Worm (Caenorhabditis elegans) whole organism, midembryonic: ENCODE results near the gene cyp-35D1.

Experiments
- T22C8.4 ChIP-seq: fragments of 200-800 bp; sonication (Bioruptor generic); IDR thresholded peaks from 2 replicates; pipeline ENCODE4 v1.3.6; 2022; ENCODE audit warnings: missing genetic modification characterization, missing compliant biosample characterization
- cog-1 ChIP-seq: sonication (generic microtip); optimal IDR thresholded peaks from 2 replicates; lab custom pipeline; 2016; ENCODE audit warnings: missing genetic modification characterization, missing compliant biosample characterization
- flt-1 ChIP-seq: fragments of 200-800 bp; sonication (Bioruptor generic); IDR thresholded peaks from 2 replicates; pipeline ENCODE4 v1.3.6; 2022; ENCODE audit warnings: missing genetic modification characterization, missing compliant biosample characterization
- klf-2 ChIP-seq: fragments of 200-800 bp; sonication (Bioruptor generic); conservative IDR thresholded peaks from 2 replicates; pipeline ENCODE4 v1.3.6; 2022; ENCODE audit warnings: missing genetic modification reagents, missing genetic modification characterization, missing compliant biosample characterization
- med-1 ChIP-seq: sonication (generic microtip); optimal IDR thresholded peaks from 2 replicates; lab custom pipeline; 2017; ENCODE audit warnings: missing genetic modification characterization, mild to moderate bottlenecking, missing compliant biosample characterization, antibody characterized with exemption, missing genetic modification reagents; ENCODE audit not compliant: insufficient read depth
- ref-1 ChIP-seq: fragments of 200-800 bp; sonication (Bioruptor generic); conservative IDR thresholded peaks from 2 replicates; pipeline ENCODE4 v1.3.6; 2022; ENCODE audit warnings: missing genetic modification reagents, missing genetic modification characterization, missing compliant biosample characterization
- tab-1 ChIP-seq: fragments of 200-800 bp; sonication (Bioruptor generic); IDR thresholded peaks from 2 replicates; pipeline ENCODE4 v1.3.6; 2022; ENCODE audit warnings: missing genetic modification characterization, missing compliant biosample characterization
- ztf-23 ChIP-seq: fragments of 200-800 bp; sonication (Bioruptor generic); IDR thresholded peaks from 2 replicates; pipeline ENCODE4 v1.3.6; 2022; ENCODE audit warnings: missing genetic modification reagents, missing genetic modification characterization, missing compliant biosample characterization
- ztf-29 ChIP-seq: fragments of 200-800 bp; sonication (Bioruptor generic); IDR thresholded peaks from 2 replicates; pipeline ENCODE4 v1.3.6; 2022; ENCODE audit warnings: missing genetic modification reagents, missing genetic modification characterization, missing compliant biosample characterization

cyp-35D1 gene

ce11 chrV:16068938-16069337 is at the start of gene cyp-35D1:
Gene cyp-35D1, plus strand, starts transcription at chrV:16069238.
- TF ChIP-seq klf-2 = no peak

ce11 chrV:16020042-16020441 is 49.0 kb upstream of the cyp-35D1 start, which contains the start of gene srx-44:
Gene srx-44, plus strand, starts transcription at chrV:16020342.
- TF ChIP-seq ztf-23 (GFP tag; lab: Robert Waterston, UW) (no peak), cog-1 (tag; lab: Kevin White, UChicago) (no peak), klf-2 (no peak), flt-1 (no peak), med-1 (GFP tag; lab: Kevin White, UChicago) (no peak), ztf-29 (no peak), ref-1 (GFP tag; lab: Robert Waterston, UW) (no peak), tab-1 (GFP tag; lab: Robert Waterston, UW) (no peak), T22C8.4 (GFP tag; lab: Robert Waterston, UW) (no peak)

ce11 chrV:16022600-16022999 is 46.4 kb upstream of the cyp-35D1 start:
- 0 out of 2 replicates have a peak, but pooled peaks have one; percentile 40 for TF ChIP-seq ztf-23 (GFP tag; lab: Robert Waterston, UW)
- peak; percentile 30 for TF ChIP-seq cog-1 (tag; lab: Kevin White, UChicago)
- TF ChIP-seq ref-1 (GFP tag; lab: Robert Waterston, UW) = no peak
- TF ChIP-seq T22C8.4 (GFP tag; lab: Robert Waterston, UW) = no peak; the same call in 1 of the 2 replicates
- TF ChIP-seq flt-1 = peak; percentile 61

- TF ChIP-seq med-1 (GFP tag; lab: Kevin White, UChicago) (no peak), klf-2 (no peak)
These were observed 46.0 kb upstream of the cyp-35D1 start, which contains the start of gene cwc-15 for ce11 chrV:16023051-16023450. Gene cwc-15, plus strand, starts transcription at chrV:16023351.

- TF ChIP-seq ztf-23 (GFP tag; lab: Robert Waterston, UW) (no peak), ref-1 (GFP tag; lab: Robert Waterston, UW) (no peak), med-1 (GFP tag; lab: Kevin White, UChicago) (no peak), flt-1 (no peak), klf-2 (no peak), T22C8.4 (GFP tag; lab: Robert Waterston, UW) (no peak)
These were observed 45.5 kb upstream of the cyp-35D1 start for ce11 chrV:16023559-16023958.

- no peak for TF ChIP-seq T22C8.4 (GFP tag; lab: Robert Waterston, UW)
- TF ChIP-seq flt-1 = no peak
- TF ChIP-seq med-1 (GFP tag; lab: Kevin White, UChicago) = no peak
- no peak for TF ChIP-seq cog-1 (tag; lab: Kevin White, UChicago)
- TF ChIP-seq tab-1 (GFP tag; lab: Robert Waterston, UW) = no peak
- TF ChIP-seq ztf-23 (GFP tag; lab: Robert Waterston, UW) = no peak
- TF ChIP-seq ref-1 (GFP tag; lab: Robert Waterston, UW) = no peak
- TF ChIP-seq klf-2 = no peak
- TF ChIP-seq ztf-29 = no peak
These were observed 44.7 kb upstream of the cyp-35D1 start, which contains the start of gene T10C6.6 for ce11 chrV:16024300-16024699. Gene T10C6.6, plus strand, starts transcription at chrV:16024326.

- TF ChIP-seq ztf-23 (GFP tag; lab: Robert Waterston, UW) (no peak), tab-1 (GFP tag; lab: Robert Waterston, UW) (0 out of 2 replicates have a peak, but pooled peaks have one; percentile 39), ref-1 (GFP tag; lab: Robert Waterston, UW) (no peak)
These were observed 44.1 kb upstream of the cyp-35D1 start for ce11 chrV:16024917-16025316.

- TF ChIP-seq flt-1 = no peak
- TF ChIP-seq cog-1 (tag; lab: Kevin White, UChicago) = no peak
- TF ChIP-seq ztf-29 = no peak
- TF ChIP-seq tab-1 (GFP tag; lab: Robert Waterston, UW) = no peak
- TF ChIP-seq med-1 (GFP tag; lab: Kevin White, UChicago) = no peak
These were observed 39.8 kb upstream of the cyp-35D1 start for ce11 chrV:16029237-16029636.

- no peak for TF ChIP-seq flt-1
These were observed 37.5 kb upstream of the cyp-35D1 start, which contains the start of gene T10C6.7 for ce11 chrV:16031571-16031970. Gene T10C6.7, minus strand, starts transcription at chrV:16031713.

- TF ChIP-seq ztf-23 (GFP tag; lab: Robert Waterston, UW) (no peak), cog-1 (tag; lab: Kevin White, UChicago) (no peak)
These were observed 36.3 kb upstream of the cyp-35D1 start, which contains the start of gene T10C6.16 for ce11 chrV:16032761-16033160. Gene T10C6.16, minus strand, starts transcription at chrV:16033005.

ce11 chrV:16033491-16033890 is 35.5 kb upstream of the cyp-35D1 start:
- TF ChIP-seq flt-1 (no peak), klf-2 (no peak), tab-1 (GFP tag; lab: Robert Waterston, UW) (no peak), ztf-23 (GFP tag; lab: Robert Waterston, UW) (no peak), ref-1 (GFP tag; lab: Robert Waterston, UW) (no peak), med-1 (GFP tag; lab: Kevin White, UChicago) (no peak), T22C8.4 (GFP tag; lab: Robert Waterston, UW) (no peak), cog-1 (tag; lab: Kevin White, UChicago) (no peak), ztf-29 (no peak)
